Worm (Caenorhabditis elegans) whole organism, L1 larva: ENCODE data around the gene acs-11.

Experiments used
- C16A3.4 ChIP-seq: fragments of 150-350 bp; optimal IDR thresholded peaks from 2 replicates; lab custom pipeline; 2014; ENCODE audit warnings: missing biosample characterization, missing genetic modification characterization
- aly-2 ChIP-seq: fragments of 150-350 bp; optimal IDR thresholded peaks from 2 replicates; lab custom pipeline; 2014; ENCODE audit warnings: missing biosample characterization, missing genetic modification characterization
- blmp-1 ChIP-seq: fragments of 150-350 bp; optimal IDR thresholded peaks from 2 replicates; lab custom pipeline; 2014; ENCODE audit warnings: missing biosample characterization, missing genetic modification characterization
- ceh-8 ChIP-seq: fragments of 200-800 bp; sonication (Bioruptor generic); optimal IDR thresholded peaks from 2 replicates; lab custom pipeline; 2018; ENCODE audit warnings: mild to moderate bottlenecking, missing genetic modification characterization, moderate library complexity, missing compliant biosample characterization
- ceh-90 ChIP-seq: sonication (generic microtip); optimal IDR thresholded peaks from 2 replicates; lab custom pipeline; 2016; ENCODE audit warnings: missing genetic modification characterization, missing compliant biosample characterization
- ces-1 ChIP-seq: fragments of 150-350 bp; optimal IDR thresholded peaks from 2 replicates; lab custom pipeline; 2014; ENCODE audit warnings: missing biosample characterization, missing genetic modification reagents, missing genetic modification characterization
- dpl-1 ChIP-seq, 3 experiments: fragments of 150-350 bp in 2 of 3; sonication (generic microtip) in 1 of 3; optimal IDR thresholded peaks; 2 replicates each; lab custom pipeline; 2014 to 2017; ENCODE audit warnings: missing biosample characterization in 3 of 3, missing genetic modification characterization in 3 of 3, missing genetic modification reagents in 3 of 3
- efl-1 ChIP-seq, 4 experiments: fragments of 150-350 bp; optimal IDR thresholded peaks in 3 of 4; peaks in 1 of 4; 1 replicate in 1 of 4; 2 replicates in 3 of 4; lab custom pipeline; 2014; ENCODE audit warnings: missing biosample characterization in 2 of 4, missing genetic modification characterization in 2 of 4, missing genetic modification reagents in 2 of 4
- efl-3 ChIP-seq: fragments of 200-800 bp; sonication (Bioruptor generic); optimal IDR thresholded peaks from 2 replicates; lab custom pipeline; 2018; ENCODE audit warnings: mild to moderate bottlenecking, missing genetic modification characterization, missing compliant biosample characterization
- elt-2 ChIP-seq: sonication (generic microtip); optimal IDR thresholded peaks from 2 replicates; lab custom pipeline; 2016; ENCODE audit warnings: missing genetic modification characterization, mild to moderate bottlenecking, inconsistent platforms, missing compliant biosample characterization, missing genetic modification reagents
- elt-3 ChIP-seq, 6 experiments: fragments of 150-350 bp in 1 of 6; sonication (generic microtip); optimal IDR thresholded peaks; 2 replicates each; lab custom pipeline; 2017 to 2018; ENCODE audit warnings: missing biosample characterization in 6 of 6, missing genetic modification characterization in 6 of 6, inconsistent platforms in 1 of 6
- fkh-4 ChIP-seq: sonication (generic microtip); optimal IDR thresholded peaks from 2 replicates; lab custom pipeline; 2016; ENCODE audit warnings: missing compliant biosample characterization, missing genetic modification characterization, borderline replicate concordance
- jun-1 ChIP-seq: fragments of 150-350 bp; optimal IDR thresholded peaks from 2 replicates; lab custom pipeline; 2014; ENCODE audit warnings: missing biosample characterization, missing genetic modification reagents, missing genetic modification characterization
- lin-14 ChIP-seq: fragments of 200-800 bp; sonication (Bioruptor generic); optimal IDR thresholded peaks from 2 replicates; lab custom pipeline; 2018; ENCODE audit warnings: mild to moderate bottlenecking, missing genetic modification characterization, moderate library complexity, missing compliant biosample characterization
- lin-15B ChIP-seq: fragments of 150-350 bp; sonication (generic microtip); optimal IDR thresholded peaks from 3 replicates; lab custom pipeline; 2014; ENCODE audit warnings: missing biosample characterization, missing genetic modification characterization
- lin-35 ChIP-seq, 2 experiments: fragments of 150-350 bp; optimal IDR thresholded peaks; 2 replicates each; lab custom pipeline; 2014; ENCODE audit warnings: missing biosample characterization in 2 of 2, missing genetic modification characterization in 2 of 2, missing genetic modification reagents in 2 of 2
- lin-39 ChIP-seq: fragments of 150-350 bp; optimal IDR thresholded peaks from 2 replicates; lab custom pipeline; 2014; ENCODE audit warnings: missing biosample characterization, missing genetic modification reagents, missing genetic modification characterization
- lsy-2 ChIP-seq, 2 experiments: fragments of 150-350 bp; optimal IDR thresholded peaks; 2 replicates each; lab custom pipeline; 2014; ENCODE audit warnings: missing biosample characterization in 2 of 2, missing genetic modification characterization in 2 of 2
- mdl-1 ChIP-seq, 2 experiments: fragments of 150-350 bp; optimal IDR thresholded peaks; 2 replicates each; lab custom pipeline; 2014 to 2017; ENCODE audit warnings: missing biosample characterization in 2 of 2, missing genetic modification characterization in 2 of 2, inconsistent platforms in 1 of 2
- mep-1 ChIP-seq: fragments of 150-350 bp; optimal IDR thresholded peaks from 2 replicates; lab custom pipeline; 2014; ENCODE audit warnings: missing biosample characterization, missing genetic modification characterization
- nhr-19 ChIP-seq: fragments of 200-800 bp; sonication (Bioruptor generic); conservative IDR thresholded peaks from 2 replicates; pipeline ENCODE4 v1.3.6; 2022; ENCODE audit warnings: missing genetic modification characterization, missing compliant biosample characterization
- nhr-20 ChIP-seq: sonication (generic microtip); optimal IDR thresholded peaks from 2 replicates; lab custom pipeline; 2016; ENCODE audit warnings: mild to moderate bottlenecking, missing genetic modification characterization, missing compliant biosample characterization
- nhr-28 ChIP-seq: fragments of 150-350 bp; optimal IDR thresholded peaks from 2 replicates; lab custom pipeline; 2014; ENCODE audit warnings: missing biosample characterization, missing genetic modification characterization
- nhr-71 ChIP-seq: sonication (generic microtip); optimal IDR thresholded peaks from 2 replicates; lab custom pipeline; 2016; ENCODE audit warnings: mild to moderate bottlenecking, missing genetic modification characterization, moderate library complexity, missing compliant biosample characterization
- nhr-85 ChIP-seq: sonication (generic microtip); peaks from one replicate; lab custom pipeline; 2016; ENCODE audit warnings: missing genetic modification characterization, inconsistent platforms, missing compliant biosample characterization
- nhr-90 ChIP-seq: sonication (generic microtip); optimal IDR thresholded peaks from 2 replicates; lab custom pipeline; 2016; ENCODE audit warnings: mild to moderate bottlenecking, missing genetic modification characterization, missing compliant biosample characterization; ENCODE audit not compliant: poor library complexity
- rnt-1 ChIP-seq: sonication (generic microtip); optimal IDR thresholded peaks from 2 replicates; lab custom pipeline; 2016; ENCODE audit warnings: mild to moderate bottlenecking, missing genetic modification characterization, moderate library complexity, missing compliant biosample characterization
- snu-23 ChIP-seq: sonication (generic microtip); optimal IDR thresholded peaks from 2 replicates; lab custom pipeline; 2016; ENCODE audit warnings: missing genetic modification characterization, missing compliant biosample characterization
- sox-4 ChIP-seq: sonication (generic microtip); optimal IDR thresholded peaks from 2 replicates; lab custom pipeline; 2016; ENCODE audit warnings: missing genetic modification characterization, missing compliant biosample characterization
- sptf-1 ChIP-seq: fragments of 150-350 bp; optimal IDR thresholded peaks from 2 replicates; lab custom pipeline; 2014; ENCODE audit warnings: missing biosample characterization, missing genetic modification characterization
- swsn-7 ChIP-seq: sonication (generic microtip); optimal IDR thresholded peaks from 2 replicates; lab custom pipeline; 2016; ENCODE audit warnings: missing genetic modification characterization, missing compliant biosample characterization
- tbx-2 ChIP-seq: sonication (generic microtip); optimal IDR thresholded peaks from 2 replicates; lab custom pipeline; 2016; ENCODE audit warnings: missing genetic modification characterization, missing compliant biosample characterization
- unc-130 ChIP-seq: fragments of 150-350 bp; optimal IDR thresholded peaks from 2 replicates; lab custom pipeline; 2017; ENCODE audit warnings: missing biosample characterization, missing genetic modification characterization, inconsistent platforms
- unc-62 ChIP-seq: fragments of 150-350 bp; optimal IDR thresholded peaks from 2 replicates; lab custom pipeline; 2014; ENCODE audit warnings: missing biosample characterization, missing genetic modification reagents, missing genetic modification characterization
- unc-86 ChIP-seq: sonication (generic microtip); optimal IDR thresholded peaks from 2 replicates; lab custom pipeline; 2016; ENCODE audit warnings: missing genetic modification characterization, missing compliant biosample characterization
- unc-98 ChIP-seq: fragments of 200-800 bp; sonication (Bioruptor generic); IDR thresholded peaks from 2 replicates; pipeline ENCODE4 v1.3.6; 2022; ENCODE audit warnings: missing genetic modification characterization, missing compliant biosample characterization
- vab-15 ChIP-seq: sonication (generic microtip); optimal IDR thresholded peaks from 2 replicates; lab custom pipeline; 2017; ENCODE audit warnings: missing genotype, mild to moderate bottlenecking, missing genetic modification characterization, missing compliant biosample characterization
- xbp-1 ChIP-seq: sonication (generic microtip); optimal IDR thresholded peaks from 2 replicates; lab custom pipeline; 2016; ENCODE audit warnings: missing genetic modification characterization, missing compliant biosample characterization
- zag-1 ChIP-seq: fragments of 150-350 bp; optimal IDR thresholded peaks from 2 replicates; lab custom pipeline; 2014; ENCODE audit warnings: missing biosample characterization, missing genetic modification characterization
- zip-4 ChIP-seq: fragments of 200-800 bp; sonication (Bioruptor generic); optimal IDR thresholded peaks from 2 replicates; lab custom pipeline; 2018; ENCODE audit warnings: mild to moderate bottlenecking, missing genetic modification characterization, moderate library complexity, missing compliant biosample characterization
- ztf-11 ChIP-seq, 2 experiments: sonication (generic microtip); optimal IDR thresholded peaks; 2 replicates each; lab custom pipeline; 2016 to 2017; ENCODE audit warnings: missing genetic modification characterization in 2 of 2, missing biosample characterization in 1 of 2, missing compliant biosample characterization in 1 of 2

The acs-11 gene

ce11 chrII:4741527-4742187 lies at the start of gene acs-11:
Gene acs-11 (plus strand): TSS chrII:4742137.
- peak; percentile 11 for TF ChIP-seq nhr-20 (tag; lab: Kevin White, UChicago)
- TF ChIP-seq nhr-85 (tag; lab: Kevin White, UChicago), result peak; percentile 61
- TF ChIP-seq efl-1 (optimal IDR thresholded peaks at IDR 0.05; lab: Kevin White, UChicago), result no peak
- TF ChIP-seq efl-1 (GFP tag; optimal IDR thresholded peaks at IDR 0.05 in 1 of 2; lab: Kevin White, UChicago), result peak in 1 of 2 experiments; percentile 89
- peak; percentile 25 for TF ChIP-seq nhr-71 (tag; lab: Kevin White, UChicago)
- no peak for TF ChIP-seq sox-4 (tag; lab: Kevin White, UChicago)
- TF ChIP-seq unc-130 (tag; lab: Kevin White, UChicago), result peak; percentile 27
- TF ChIP-seq snu-23, result peak; percentile 13
- TF ChIP-seq tbx-2, result no peak
- peak in 1 of 2 experiments; percentile 5 for TF ChIP-seq mdl-1 (tag; optimal IDR thresholded peaks at IDR 0.05; lab: Kevin White, UChicago)
- TF ChIP-seq unc-62 (GFP tag; lab: Kevin White, UChicago), result no peak
- TF ChIP-seq lin-35 (GFP tag; optimal IDR thresholded peaks at IDR 0.05; lab: Kevin White, UChicago), result peak in 1 of 2 experiments; percentile 58
- peak; percentile 22 for TF ChIP-seq elt-2
- TF ChIP-seq elt-3 (tag; optimal IDR thresholded peaks at IDR 0.05; lab: Kevin White, UChicago), result no peak
- TF ChIP-seq nhr-90 (tag; lab: Kevin White, UChicago), result peak; percentile 14
- TF ChIP-seq swsn-7 (tag; lab: Kevin White, UChicago), result no peak
- TF ChIP-seq lin-14 (GFP tag; lab: Kevin White, UChicago), result peak; percentile 23
- no peak for TF ChIP-seq lin-15B (tag; lab: Kevin White, UChicago)
- peak; percentile 65 for TF ChIP-seq blmp-1 (tag; lab: Kevin White, UChicago)
- TF ChIP-seq, all 84 proteins: peak for 12

ce11 chrII:4693129-4693528 lies 48.8 kb upstream of the acs-11 start, which contains the start of gene F10G7.5:
Gene F10G7.5 (plus strand): TSS chrII:4693414.
- TF ChIP-seq elt-2 (peak; percentile 64), blmp-1 (tag; lab: Kevin White, UChicago) (peak; percentile 55), nhr-71 (tag; lab: Kevin White, UChicago) (peak; percentile 9), lsy-2 (tag; optimal IDR thresholded peaks at IDR 0.05; lab: Kevin White, UChicago) (peak; percentile 31 to 52), jun-1 (tag; lab: Kevin White, UChicago) (no peak), efl-1 (optimal IDR thresholded peaks at IDR 0.05; lab: Kevin White, UChicago) (peak; percentile 33 to 68), efl-1 (GFP tag; optimal IDR thresholded peaks at IDR 0.05 in 1 of 2; lab: Kevin White, UChicago) (peak; percentile 17 to 92), sptf-1 (tag; lab: Kevin White, UChicago) (no peak), lin-14 (GFP tag; lab: Kevin White, UChicago) (peak; percentile 67), snu-23 (peak; percentile 23), dpl-1 (GFP tag; optimal IDR thresholded peaks at IDR 0.05; lab: Kevin White, UChicago) (peak in 2 of 3 experiments; percentile 11 to 34), rnt-1 (no peak), lin-35 (GFP tag; optimal IDR thresholded peaks at IDR 0.05; lab: Kevin White, UChicago) (peak in 1 of 2 experiments; percentile 32), nhr-85 (tag; lab: Kevin White, UChicago) (peak; percentile 42), lin-39 (no peak)

- TF ChIP-seq aly-2 (tag; lab: Kevin White, UChicago) (peak; percentile 40), ceh-90 (tag; lab: Kevin White, UChicago) (no peak), nhr-85 (tag; lab: Kevin White, UChicago) (peak; percentile 14)
Observed at ce11 chrII:4696055-4696454, 45.9 kb upstream of the acs-11 start.

- TF ChIP-seq lin-39, result peak; percentile 56
- TF ChIP-seq zag-1, result no peak
- TF ChIP-seq nhr-20 (tag; lab: Kevin White, UChicago), result peak; percentile 72
- TF ChIP-seq ceh-8 (GFP tag; lab: Kevin White, UChicago), result peak; percentile 45
- no peak for TF ChIP-seq fkh-4 (tag; lab: Kevin White, UChicago)
- peak; percentile 79 for TF ChIP-seq mep-1 (tag; lab: Kevin White, UChicago)
- peak in 1 of 2 experiments; percentile 15 for TF ChIP-seq ztf-11 (tag; optimal IDR thresholded peaks at IDR 0.05; lab: Kevin White, UChicago)
- no peak for TF ChIP-seq efl-3 (GFP tag; lab: Kevin White, UChicago)
- TF ChIP-seq aly-2 (tag; lab: Kevin White, UChicago), result no peak
- peak; percentile 81 for TF ChIP-seq nhr-71 (tag; lab: Kevin White, UChicago)
- TF ChIP-seq nhr-19 (GFP tag; lab: Robert Waterston, UW), result peak; percentile 70
- TF ChIP-seq ces-1 (GFP tag; lab: Kevin White, UChicago), result no peak
- no peak for TF ChIP-seq nhr-28 (tag; lab: Kevin White, UChicago)
- peak; percentile 66 for TF ChIP-seq lin-15B (tag; lab: Kevin White, UChicago)
- peak; percentile 84 for TF ChIP-seq unc-130 (tag; lab: Kevin White, UChicago)
- peak; percentile 66 for TF ChIP-seq xbp-1 (tag; lab: Kevin White, UChicago)
- no peak for TF ChIP-seq zip-4
- no peak for TF ChIP-seq unc-62 (GFP tag; lab: Kevin White, UChicago)
- TF ChIP-seq unc-98 (GFP tag; lab: Robert Waterston, UW), result no peak
- TF ChIP-seq vab-15, result peak; percentile 62
- TF ChIP-seq elt-3 (tag; optimal IDR thresholded peaks at IDR 0.05; lab: Kevin White, UChicago), result peak in 2 of 6 experiments; percentile 57 to 64
- TF ChIP-seq unc-86 (tag; lab: Kevin White, UChicago), result peak; percentile 45
- peak; percentile 84 for TF ChIP-seq C16A3.4
Observed at ce11 chrII:4698266-4698771, 43.6 kb upstream of the acs-11 start, which contains the start of the genes rpn-5 and scc-1. Gene rpn-5 (minus strand): TSS chrII:4698427. Gene scc-1 (plus strand): TSS chrII:4698721.
